Worm (Caenorhabditis elegans): Measurements from ENCODE around the gene ceh-74.

Gene ceh-74

DNA sequence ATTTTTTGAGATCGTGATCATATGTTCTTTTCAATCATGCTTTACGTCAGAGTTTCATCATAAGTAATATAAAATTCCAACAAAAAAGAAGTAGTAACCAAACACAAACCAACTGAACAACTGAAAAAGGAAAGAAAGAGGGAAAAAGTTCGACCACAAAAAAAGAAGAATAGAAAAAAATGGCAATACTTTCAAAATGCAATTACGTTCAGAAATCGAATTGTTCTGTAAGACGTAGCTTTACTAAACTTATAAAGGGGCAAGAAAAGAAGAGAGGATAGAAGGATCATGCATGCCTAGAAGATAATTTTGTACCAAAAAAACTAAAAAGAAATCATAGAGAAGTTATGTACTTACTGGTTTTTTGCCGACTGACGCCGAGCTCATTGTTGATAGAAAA is 37.1 kb upstream of the ceh-74 start:
- TF ChIP-seq unc-42 (tag; optimal IDR thresholded peaks at IDR 0.05) (peak; percentile 94), madf-2 (tag; optimal IDR thresholded peaks at IDR 0.05) (no peak)

DNA sequence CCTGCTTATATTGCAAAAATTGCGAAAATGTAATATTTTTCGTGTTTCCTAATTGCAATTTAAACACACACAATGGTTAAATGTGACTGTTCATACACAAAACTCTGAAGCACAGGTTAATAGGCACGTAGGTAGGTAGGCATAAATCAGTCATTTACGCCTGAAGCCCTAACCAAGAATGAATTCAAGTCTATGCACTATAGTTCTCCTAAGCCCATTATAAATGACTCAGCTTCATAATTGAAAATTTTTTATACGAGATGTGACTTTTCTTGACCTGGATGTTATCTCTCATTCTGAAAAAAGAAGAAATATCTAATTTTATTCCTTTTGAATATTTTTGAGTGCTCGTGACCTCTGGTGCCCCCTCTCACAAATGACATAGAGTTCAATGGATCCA is 36.0 kb upstream of the ceh-74 start:
- TF ChIP-seq K09A11.1 (tag; optimal IDR thresholded peaks at IDR 0.05; ENCODE audit: insufficient read depth), result no peak
- TF ChIP-seq nhr-11 (tag; optimal IDR thresholded peaks at IDR 0.05), result no peak
- TF ChIP-seq ceh-18 (tag; optimal IDR thresholded peaks at IDR 0.05), result no peak
- no peak for TF ChIP-seq eyg-1 (tag; optimal IDR thresholded peaks at IDR 0.05)
- TF ChIP-seq nhr-232 (tag; optimal IDR thresholded peaks at IDR 0.05), result no peak
- no peak for TF ChIP-seq elt-2 (tag; optimal IDR thresholded peaks at IDR 0.05)
- no peak for TF ChIP-seq hlh-13 (GFP tag; optimal IDR thresholded peaks at IDR 0.05)
- TF ChIP-seq hlh-8 (tag; optimal IDR thresholded peaks at IDR 0.05), result no peak
- TF ChIP-seq pros-1 (tag; optimal IDR thresholded peaks at IDR 0.05), result no peak
- no peak for TF ChIP-seq fkh-10 (GFP tag; optimal IDR thresholded peaks at IDR 0.05)
- no peak for TF ChIP-seq ceh-14 (tag; optimal IDR thresholded peaks at IDR 0.05)
- no peak for TF ChIP-seq ref-2 (tag; optimal IDR thresholded peaks at IDR 0.05)
- no peak for TF ChIP-seq C08G9.2 (tag; optimal IDR thresholded peaks at IDR 0.05)
- no peak for TF ChIP-seq unc-86 (tag; optimal IDR thresholded peaks at IDR 0.05)
- no peak for TF ChIP-seq syd-9 (tag; optimal IDR thresholded peaks at IDR 0.05)
- no peak for TF ChIP-seq pag-3 (tag; optimal IDR thresholded peaks at IDR 0.05; ENCODE audit: borderline replicate concordance)
- TF ChIP-seq elt-4 (tag; optimal IDR thresholded peaks at IDR 0.05), result no peak
- TF ChIP-seq mec-3 (tag; optimal IDR thresholded peaks at IDR 0.05; ENCODE audit: borderline replicate concordance), result no peak
- TF ChIP-seq unc-42 (tag; optimal IDR thresholded peaks at IDR 0.05), result no peak

DNA sequence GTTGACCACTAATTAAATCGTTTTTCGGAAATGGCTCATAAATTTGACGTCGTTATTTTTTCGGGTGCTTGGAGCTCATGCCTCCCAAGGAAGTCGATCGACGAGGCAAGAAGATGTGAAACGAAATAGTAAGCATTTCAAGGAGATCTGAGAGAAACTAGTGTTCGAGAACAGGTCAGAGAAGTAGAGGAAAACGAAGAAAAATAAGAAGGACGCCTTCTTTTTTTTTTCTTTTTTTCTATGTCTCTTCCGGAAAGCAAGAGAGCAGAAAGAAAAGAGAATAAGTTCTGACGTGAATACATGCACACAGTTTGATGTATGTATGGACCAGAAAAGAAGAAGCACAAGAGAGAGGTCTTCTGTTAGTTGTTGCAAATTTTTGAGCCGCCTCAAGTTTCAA is 34.2 kb upstream of the ceh-74 start:
- TF ChIP-seq C08G9.2 (tag; optimal IDR thresholded peaks at IDR 0.05) (no peak), unc-42 (tag; optimal IDR thresholded peaks at IDR 0.05) (peak; percentile 70)

DNA sequence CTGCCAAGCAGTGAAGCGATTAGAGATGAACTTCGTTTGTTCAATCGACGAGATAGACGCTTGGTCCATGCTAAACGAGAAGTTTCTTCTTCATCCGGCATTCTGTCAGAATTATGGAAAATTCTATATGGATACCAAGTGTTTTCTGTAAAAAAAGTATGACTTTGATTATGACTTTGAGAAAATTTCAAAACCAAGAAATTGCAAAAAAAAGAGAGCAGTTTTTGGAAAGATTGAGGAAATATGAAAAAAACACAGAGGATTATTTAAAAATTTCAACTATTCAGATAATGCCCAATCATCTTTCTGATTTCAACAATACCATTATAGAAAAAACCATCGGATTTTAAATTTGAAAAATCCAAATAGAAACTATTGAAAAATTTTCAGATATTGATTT is 32.6 kb upstream of the ceh-74 start, which contains the start of gene par-1:
Gene par-1, minus strand, starts transcription at position 101 of the 400 bp plus-strand sequence.
- TF ChIP-seq ceh-18 (tag; optimal IDR thresholded peaks at IDR 0.05) (no peak), che-1 (tag; optimal IDR thresholded peaks at IDR 0.05) (no peak), nhr-232 (tag; optimal IDR thresholded peaks at IDR 0.05) (no peak), pqm-1 (tag; optimal IDR thresholded peaks at IDR 0.05) (no peak), pat-9 (tag; optimal IDR thresholded peaks at IDR 0.05) (no peak), hlh-30 (tag; optimal IDR thresholded peaks at IDR 0.05; ENCODE audit: insufficient read depth) (no peak), C08G9.2 (tag; optimal IDR thresholded peaks at IDR 0.05) (no peak), hlh-15 (tag; optimal IDR thresholded peaks at IDR 0.05) (no peak), nhr-11 (tag; optimal IDR thresholded peaks at IDR 0.05) (no peak), tbx-7 (tag; optimal IDR thresholded peaks at IDR 0.05) (no peak), ceh-6 (GFP tag; optimal IDR thresholded peaks at IDR 0.05) (no peak), fkh-10 (GFP tag; optimal IDR thresholded peaks at IDR 0.05) (no peak)

DNA sequence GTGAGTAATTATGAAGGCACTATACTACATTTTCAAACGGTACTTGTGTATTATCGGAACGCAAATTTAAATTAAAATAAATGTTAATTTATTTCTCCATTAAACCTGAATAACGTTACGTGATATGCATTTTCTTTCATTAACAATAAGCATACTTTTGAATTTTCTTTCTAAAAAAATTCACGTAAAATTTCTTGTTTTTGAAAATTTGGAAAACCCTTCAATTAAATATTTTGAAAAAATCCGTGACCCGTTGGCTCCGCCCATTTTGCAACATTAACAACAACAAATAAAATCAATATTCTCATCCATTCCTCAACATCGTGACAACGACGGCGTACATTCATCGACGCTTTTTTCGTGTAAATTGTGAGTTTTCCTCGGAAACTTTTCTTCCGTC is 31.7 kb upstream of the ceh-74 start, which contains the start of gene acs-10:
Gene acs-10, plus strand, starts transcription at position 301 of the 400 bp plus-strand sequence.
- TF ChIP-seq sox-2 (GFP tag; IDR thresholded peaks at IDR 0.05) (no peak), ttx-3 (tag; optimal IDR thresholded peaks at IDR 0.05) (no peak), hlh-6 (tag; optimal IDR thresholded peaks at IDR 0.05) (no peak), unc-42 (tag; optimal IDR thresholded peaks at IDR 0.05) (no peak), pag-3 (tag; optimal IDR thresholded peaks at IDR 0.05; ENCODE audit: borderline replicate concordance) (no peak), unc-3 (GFP tag; conservative IDR thresholded peaks at IDR 0.05) (no peak), unc-3 (tag; optimal IDR thresholded peaks at IDR 0.05) (no peak), K02D7.2 (tag; optimal IDR thresholded peaks at IDR 0.05) (no peak)

ce11 chrV:14147114-14147513 is 30.8 kb upstream of the ceh-74 start:
- TF ChIP-seq eyg-1 (tag; optimal IDR thresholded peaks at IDR 0.05) (no peak), nhr-11 (tag; optimal IDR thresholded peaks at IDR 0.05) (no peak), ceh-31 (tag; optimal IDR thresholded peaks at IDR 0.05) (no peak), elt-4 (tag; optimal IDR thresholded peaks at IDR 0.05) (no peak), nhr-232 (tag; optimal IDR thresholded peaks at IDR 0.05) (no peak), ahr-1 (tag; optimal IDR thresholded peaks at IDR 0.05) (no peak), C38D4.7 (GFP tag; optimal IDR thresholded peaks at IDR 0.05) (no peak), sox-2 (GFP tag; IDR thresholded peaks at IDR 0.05) (no peak)
